Fruit fly (Drosophila melanogaster): ENCODE measurements around the gene bbx.

Gene bbx

dm6 chrX:21323933-21324688 is 38.7 kb upstream of the bbx start, which contains the start of the genes Dd and CG1486 (continued):
- TF ChIP-seq CG10543 (GFP tag; optimal IDR thresholded peaks at IDR 0.05) (peak; percentile 30), CG15073 (GFP tag; optimal IDR thresholded peaks at IDR 0.05) (no peak), CG3847 (GFP tag; IDR thresholded peaks at IDR 0.05) (peak; percentile 42; the same call in 1 of the 2 replicates), CG14860 (GFP tag; IDR thresholded peaks at IDR 0.05; ENCODE audit: partially characterized antibody) (peak; percentile 87), ssp (GFP tag; IDR thresholded peaks at IDR 0.05) (0 out of 2 replicates have a peak, but pooled peaks have one; percentile 35), cato (GFP tag; optimal IDR thresholded peaks at IDR 0.05; ENCODE audit: borderline replicate concordance) (no peak), hb (GFP tag; IDR thresholded peaks at IDR 0.05; ENCODE audit: partially characterized antibody) (peak; percentile 90), btn (GFP tag; optimal IDR thresholded peaks at IDR 0.05) (no peak), chn (GFP tag; optimal IDR thresholded peaks at IDR 0.05) (peak; percentile 37), CG17328 (GFP tag; IDR thresholded peaks at IDR 0.05) (no peak), ems (GFP tag; optimal IDR thresholded peaks at IDR 0.05) (no peak), unc-4 (GFP tag; IDR thresholded peaks at IDR 0.05; ENCODE audit: partially characterized antibody) (peak; percentile 83), BEAF-32 (GFP tag; optimal IDR thresholded peaks at IDR 0.05) (peak; percentile 98), CG4282 (GFP tag; optimal IDR thresholded peaks at IDR 0.05) (peak; percentile 22), dm (GFP tag; optimal IDR thresholded peaks at IDR 0.05) (peak; percentile 53), CG6272 (GFP tag; IDR thresholded peaks at IDR 0.05) (0 out of 2 replicates have a peak, but pooled peaks have one; percentile 29), Doc3 (GFP tag; IDR thresholded peaks at IDR 0.05; ENCODE audit: partially characterized antibody) (peak; percentile 75), CG16813 (GFP tag; IDR thresholded peaks at IDR 0.05; ENCODE audit: partially characterized antibody) (peak; percentile 92), Myb (GFP tag; optimal IDR thresholded peaks at IDR 0.05) (peak; percentile 23), inv (GFP tag; IDR thresholded peaks at IDR 0.05; ENCODE audit: partially characterized antibody) (peak; percentile 89), CG9932 (GFP tag; IDR thresholded peaks at IDR 0.05) (0 out of 2 replicates have a peak, but pooled peaks have one; percentile 31), CG10267 (tag; optimal IDR thresholded peaks at IDR 0.05) (peak; percentile 41), scrt (GFP tag; optimal IDR thresholded peaks at IDR 0.05) (no peak), Gug (GFP tag; IDR thresholded peaks at IDR 0.05) (no peak), dmrt11E (tag; optimal IDR thresholded peaks at IDR 0.05) (peak; percentile 9), sd (tag; optimal IDR thresholded peaks at IDR 0.05) (no peak), Opbp (GFP tag; IDR thresholded peaks at IDR 0.05; ENCODE audit: partially characterized antibody) (peak; percentile 84), CG12659 (GFP tag; optimal IDR thresholded peaks at IDR 0.05) (peak; percentile 64), CG16863 (GFP tag; optimal IDR thresholded peaks at IDR 0.05) (peak; percentile 49), crc (GFP tag; optimal IDR thresholded peaks at IDR 0.05) (no peak), CG6254 (GFP tag; optimal IDR thresholded peaks at IDR 0.05) (no peak), mld (GFP tag; IDR thresholded peaks at IDR 0.05; ENCODE audit: partially characterized antibody) (peak; percentile 78; the same call in 2 of the 3 replicates), ken (GFP tag; IDR thresholded peaks at IDR 0.05) (no peak), h (optimal IDR thresholded peaks at IDR 0.05) (no peak), CG30020 (tag; optimal IDR thresholded peaks at IDR 0.05) (peak; percentile 42), ash1 (GFP tag; optimal IDR thresholded peaks at IDR 0.05) (no peak), CG17802 (tag; optimal IDR thresholded peaks at IDR 0.05) (no peak), amos (GFP tag; IDR thresholded peaks at IDR 0.05; ENCODE audit: partially characterized antibody) (peak; percentile 93), CG2889 (GFP tag; IDR thresholded peaks at IDR 0.05) (no peak), CG34224 (GFP tag; IDR thresholded peaks at IDR 0.05; ENCODE audit: partially characterized antibody) (peak; percentile 74), phol (tag; optimal IDR thresholded peaks at IDR 0.05) (peak; percentile 51), p53 (GFP tag; optimal IDR thresholded peaks at IDR 0.05) (no peak), da (GFP tag; optimal IDR thresholded peaks at IDR 0.05) (no peak), CG10321 (GFP tag; IDR thresholded peaks at IDR 0.05) (no peak), CTCF (GFP tag; optimal IDR thresholded peaks at IDR 0.05) (peak; percentile 33), CG4328 (GFP tag; optimal IDR thresholded peaks at IDR 0.05) (no peak), E2f2 (GFP tag; IDR thresholded peaks at IDR 0.05) (peak; percentile 23; the same call in 1 of the 2 replicates), Trl (optimal IDR thresholded peaks at IDR 0.05) (peak in 1 of 2 experiments; percentile 39), Trl (GFP tag; optimal IDR thresholded peaks at IDR 0.05) (no peak)

Data from whole organism, embryonic.